Fruit fly (Drosophila melanogaster) whole organism, adult: ENCODE results near the gene CG1113.

ENCODE experiments used
- CG11617 ChIP-seq: fragments of 200-800 bp; sonication (Bioruptor generic); optimal IDR thresholded peaks from 2 replicates; lab custom pipeline; 2017; ENCODE audit warnings: mild to moderate bottlenecking, missing biosample characterization, missing genetic modification reagents, missing genetic modification characterization
- CG5204 ChIP-seq: fragments of 200-800 bp; sonication (Bioruptor generic); optimal IDR thresholded peaks from 2 replicates; lab custom pipeline; 2016; ENCODE audit warnings: missing biosample characterization, missing genetic modification characterization
- CG7101 ChIP-seq: fragments of 200-800 bp; sonication (Bioruptor generic); optimal IDR thresholded peaks from 2 replicates; lab custom pipeline; 2018; ENCODE audit warnings: missing biosample characterization, mild to moderate bottlenecking, missing genetic modification characterization, moderate library complexity
- Clk ChIP-seq: fragments of 200-800 bp; sonication (Bioruptor generic); optimal IDR thresholded peaks from 2 replicates; lab custom pipeline; 2017; ENCODE audit warnings: missing biosample characterization, missing genetic modification characterization
- bab1 ChIP-seq: fragments of 200-800 bp; sonication (Bioruptor generic); optimal IDR thresholded peaks from 3 replicates; lab custom pipeline; 2019; ENCODE audit warnings: missing biosample characterization, mild to moderate bottlenecking, missing genetic modification characterization, moderate library complexity
- tj ChIP-seq: fragments of 200-800 bp; sonication (Bioruptor generic); optimal IDR thresholded peaks from 3 replicates; lab custom pipeline; 2017; ENCODE audit warnings: missing biosample characterization, mild to moderate bottlenecking, missing genetic modification characterization, moderate library complexity

- no peak for TF ChIP-seq Clk (GFP tag; lab: Kevin White, UChicago)
- TF ChIP-seq CG7101 (tag; lab: Kevin White, UChicago) = no peak
- no peak for TF ChIP-seq CG11617 (GFP tag; lab: Kevin White, UChicago)
- TF ChIP-seq CG5204 (GFP tag; lab: Kevin White, UChicago) = no peak
- TF ChIP-seq tj = no peak
- TF ChIP-seq bab1 (GFP tag; lab: Kevin White, UChicago) = no peak
Observed at dm6 chr3R:5290738-5291137, 37.8 kb downstream of the CG1113 start.
